Worm (Caenorhabditis elegans): ENCODE results near the gene zyx-1.
A peak's percentile ranks its signal among the peaks of the same experiment; 100 is the strongest.

Gene zyx-1

ce11 chrII:13053443-13053842 is 3.3 kb upstream of the zyx-1 start:
- no peak for TF ChIP-seq snpc-4 (tag; optimal IDR thresholded peaks at IDR 0.05)
- TF ChIP-seq blmp-1 (tag; optimal IDR thresholded peaks at IDR 0.05), result peak; percentile 96
- peak; percentile 16 for TF ChIP-seq elt-3 (tag; optimal IDR thresholded peaks at IDR 0.05)
- TF ChIP-seq ham-2 (GFP tag; optimal IDR thresholded peaks at IDR 0.05), result peak; percentile 49

- TF ChIP-seq nhr-76 (tag; optimal IDR thresholded peaks at IDR 0.05) (no peak), blmp-1 (tag; optimal IDR thresholded peaks at IDR 0.05) (no peak), ceh-83 (GFP tag; optimal IDR thresholded peaks at IDR 0.05) (no peak), flh-1 (GFP tag; optimal IDR thresholded peaks at IDR 0.05) (no peak), pha-4 (tag; optimal IDR thresholded peaks at IDR 0.05) (no peak), drap-1 (GFP tag; optimal IDR thresholded peaks at IDR 0.05) (no peak), nhr-28 (tag; optimal IDR thresholded peaks at IDR 0.05) (no peak), lin-13 (tag; optimal IDR thresholded peaks at IDR 0.05) (no peak), ham-2 (GFP tag; optimal IDR thresholded peaks at IDR 0.05) (no peak), unc-62 (GFP tag; optimal IDR thresholded peaks at IDR 0.05) (no peak), unc-120 (tag; optimal IDR thresholded peaks at IDR 0.05; ENCODE audit: poor library complexity, severe bottlenecking) (no peak), M03D4.4 (tag; optimal IDR thresholded peaks at IDR 0.05) (no peak), bed-3 (GFP tag; optimal IDR thresholded peaks at IDR 0.05) (no peak), mep-1 (tag; optimal IDR thresholded peaks at IDR 0.05) (no peak), ztf-11 (tag; optimal IDR thresholded peaks at IDR 0.05) (no peak), elt-3 (tag; optimal IDR thresholded peaks at IDR 0.05) (no peak), lsy-2 (tag; optimal IDR thresholded peaks at IDR 0.05) (no peak), nhr-12 (tag; optimal IDR thresholded peaks at IDR 0.05) (no peak)
Measured at ce11 chrII:13059196-13059595, 2.5 kb downstream of the zyx-1 start.

- TF ChIP-seq unc-62 (GFP tag; optimal IDR thresholded peaks at IDR 0.05), result no peak
Measured at ce11 chrII:13065251-13065650, 8.5 kb downstream of the zyx-1 start.

- no peak for TF ChIP-seq ceh-43 (GFP tag; optimal IDR thresholded peaks at IDR 0.05)
- no peak for TF ChIP-seq ztf-11 (tag; optimal IDR thresholded peaks at IDR 0.05)
- no peak for TF ChIP-seq lsy-2 (tag; optimal IDR thresholded peaks at IDR 0.05)
- peak; percentile 68 for TF ChIP-seq hlh-1 (tag; optimal IDR thresholded peaks at IDR 0.05)
- TF ChIP-seq zip-8 (tag; optimal IDR thresholded peaks at IDR 0.05), result no peak
- no peak for TF ChIP-seq nhr-12 (tag; optimal IDR thresholded peaks at IDR 0.05)
- no peak for TF ChIP-seq nhr-237 (tag; optimal IDR thresholded peaks at IDR 0.05)
- no peak for TF ChIP-seq elt-3 (tag; optimal IDR thresholded peaks at IDR 0.05)
Measured at ce11 chrII:13066777-13067290, 10.1 kb downstream of the zyx-1 start.

ce11 chrII:13073102-13073501 is 16.4 kb downstream of the zyx-1 start, which contains the start of gene F42G4.5:
F42G4.5 (plus strand) TSS chrII:13073480.
- TF ChIP-seq unc-120 (tag; optimal IDR thresholded peaks at IDR 0.05; ENCODE audit: poor library complexity, severe bottlenecking), result no peak
- no peak for TF ChIP-seq nhr-237 (tag; optimal IDR thresholded peaks at IDR 0.05)
- no peak for TF ChIP-seq ces-1 (GFP tag; optimal IDR thresholded peaks at IDR 0.05)
- no peak for TF ChIP-seq tbx-8 (GFP tag; optimal IDR thresholded peaks at IDR 0.05)
- no peak for TF ChIP-seq drap-1 (GFP tag; optimal IDR thresholded peaks at IDR 0.05)
- no peak for TF ChIP-seq nhr-28 (tag; optimal IDR thresholded peaks at IDR 0.05)
- TF ChIP-seq snpc-4 (tag; optimal IDR thresholded peaks at IDR 0.05), result no peak
- TF ChIP-seq blmp-1 (tag; optimal IDR thresholded peaks at IDR 0.05), result no peak
- TF ChIP-seq elt-3 (tag; optimal IDR thresholded peaks at IDR 0.05), result no peak
- no peak for TF ChIP-seq ztf-11 (tag; optimal IDR thresholded peaks at IDR 0.05)
- no peak for TF ChIP-seq ceh-39 (tag; optimal IDR thresholded peaks at IDR 0.05)
- no peak for TF ChIP-seq sptf-1 (tag; optimal IDR thresholded peaks at IDR 0.05)
- TF ChIP-seq M03D4.4 (tag; optimal IDR thresholded peaks at IDR 0.05), result no peak
- no peak for TF ChIP-seq flh-1 (GFP tag; optimal IDR thresholded peaks at IDR 0.05)
- TF ChIP-seq nhr-76 (tag; optimal IDR thresholded peaks at IDR 0.05), result no peak
- no peak for TF ChIP-seq zip-8 (tag; optimal IDR thresholded peaks at IDR 0.05)
- no peak for TF ChIP-seq ham-2 (GFP tag; optimal IDR thresholded peaks at IDR 0.05)
- no peak for TF ChIP-seq elt-1 (tag; optimal IDR thresholded peaks at IDR 0.05; ENCODE audit: borderline replicate concordance, insufficient read depth)
- TF ChIP-seq nhr-2 (tag; optimal IDR thresholded peaks at IDR 0.05), result no peak
- no peak for TF ChIP-seq hlh-1 (tag; optimal IDR thresholded peaks at IDR 0.05)

- no peak for TF ChIP-seq cnd-1 (tag; optimal IDR thresholded peaks at IDR 0.05)
- no peak for TF ChIP-seq lin-32 (GFP tag; optimal IDR thresholded peaks at IDR 0.05)
- TF ChIP-seq mab-5 (tag; optimal IDR thresholded peaks at IDR 0.05), result no peak
- TF ChIP-seq nhr-2 (tag; optimal IDR thresholded peaks at IDR 0.05), result no peak
- TF ChIP-seq lin-13 (tag; optimal IDR thresholded peaks at IDR 0.05), result no peak
- no peak for TF ChIP-seq tbx-8 (GFP tag; optimal IDR thresholded peaks at IDR 0.05)
- no peak for TF ChIP-seq ceh-83 (GFP tag; optimal IDR thresholded peaks at IDR 0.05)
Measured at ce11 chrII:13073742-13074141, 17.0 kb downstream of the zyx-1 start.

Data from whole organism, mixed stage, embryonic.